Worm (Caenorhabditis elegans) whole organism, L4 larva: ENCODE measurements around the gene clec-60.

Experiments
- F26F4.8 ChIP-seq: fragments of 200-800 bp; sonication (Bioruptor generic); conservative IDR thresholded peaks from 2 replicates; pipeline ENCODE4 v1.3.6; 2022; ENCODE audit warnings: missing genetic modification characterization, missing compliant biosample characterization
- F44E2.7 ChIP-seq: fragments of 200-800 bp; sonication (Bioruptor generic); IDR thresholded peaks from 2 replicates; pipeline ENCODE4 v2.1.2; 2022; ENCODE audit warnings: missing genetic modification characterization, missing compliant biosample characterization
- aly-2 ChIP-seq: sonication (generic microtip); optimal IDR thresholded peaks from 2 replicates; lab custom pipeline; 2018; ENCODE audit warnings: missing biosample characterization, missing genetic modification characterization
- ama-1 ChIP-seq: fragments of 150-350 bp; optimal IDR thresholded peaks from 2 replicates; lab custom pipeline; 2014; ENCODE audit warnings: inconsistent platforms, mixed read lengths
- egl-27 ChIP-seq: sonication (generic microtip); optimal IDR thresholded peaks from 3 replicates; lab custom pipeline; 2017; ENCODE audit warnings: missing biosample characterization, missing genetic modification reagents, missing genetic modification characterization
- fkh-10 ChIP-seq: fragments of 150-350 bp; optimal IDR thresholded peaks from 2 replicates; lab custom pipeline; 2014; ENCODE audit warnings: missing biosample characterization, missing genetic modification reagents, missing genetic modification characterization
- lin-13 ChIP-seq: fragments of 150-350 bp; optimal IDR thresholded peaks from 2 replicates; lab custom pipeline; 2014; ENCODE audit warnings: missing biosample characterization, missing genetic modification reagents, missing genetic modification characterization
- lsy-2 ChIP-seq, 2 experiments: fragments of 150-350 bp in 1 of 2; sonication (generic microtip) in 1 of 2; optimal IDR thresholded peaks; 2 replicates each; lab custom pipeline; 2014 to 2017; ENCODE audit warnings: missing biosample characterization in 2 of 2, missing genetic modification characterization in 2 of 2
- mdl-1 ChIP-seq, 2 experiments: fragments of 150-350 bp in 1 of 2; sonication (generic microtip) in 1 of 2; optimal IDR thresholded peaks; 2 replicates each; lab custom pipeline; 2014 to 2017; ENCODE audit warnings: missing biosample characterization in 2 of 2, missing genetic modification characterization in 2 of 2
- nhr-11 ChIP-seq: fragments of 150-350 bp; optimal IDR thresholded peaks from 2 replicates; lab custom pipeline; 2014; ENCODE audit warnings: missing biosample characterization, missing genetic modification characterization
- nhr-25 ChIP-seq: sonication (generic microtip); optimal IDR thresholded peaks from 2 replicates; lab custom pipeline; 2017; ENCODE audit warnings: missing genetic modification characterization, mild to moderate bottlenecking, missing compliant biosample characterization, antibody characterized with exemption, moderate library complexity, borderline replicate concordance; ENCODE audit not compliant: insufficient read depth
- nhr-28 ChIP-seq: fragments of 150-350 bp; optimal IDR thresholded peaks from 2 replicates; lab custom pipeline; 2014; ENCODE audit warnings: missing biosample characterization, missing genetic modification characterization
- tra-1 ChIP-seq: fragments of 200-800 bp; sonication (Bioruptor generic); IDR thresholded peaks from 2 replicates; pipeline ENCODE4 v1.3.6; 2022; ENCODE audit warnings: missing genetic modification reagents, missing genetic modification characterization, missing compliant biosample characterization

DNA sequence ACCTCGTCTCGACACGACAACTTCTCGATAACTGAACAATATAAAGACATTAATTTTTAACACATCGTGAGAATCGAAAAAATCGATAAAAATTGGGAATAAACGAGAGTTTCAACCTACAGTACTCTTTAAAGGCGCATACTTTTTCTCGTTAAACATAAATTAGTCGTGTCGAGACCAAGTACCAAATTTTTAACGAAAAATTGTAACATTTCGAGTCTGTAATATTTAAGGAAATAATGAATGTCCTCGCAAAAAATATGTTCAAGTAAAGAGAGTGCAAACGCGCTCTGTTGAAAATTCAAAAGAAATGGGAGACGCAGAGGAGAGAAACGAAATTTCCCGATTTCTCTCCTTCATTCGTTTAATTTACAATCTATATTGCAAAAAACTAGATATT, 31.3 kb downstream of the clec-60 start:
- TF ChIP-seq egl-27 (tag; lab: Kevin White, UChicago) = no peak
- peak; percentile 44 for TF ChIP-seq nhr-11 (tag; lab: Kevin White, UChicago)
- TF ChIP-seq aly-2 (tag; lab: Kevin White, UChicago) = no peak
- peak; percentile 56 for TF ChIP-seq ama-1
- no peak for TF ChIP-seq fkh-10 (GFP tag; lab: Kevin White, UChicago)
- TF ChIP-seq lsy-2 (tag; optimal IDR thresholded peaks at IDR 0.05; lab: Kevin White, UChicago) = peak in 1 of 2 experiments; percentile 31
- no peak for TF ChIP-seq lin-13 (GFP tag; lab: Kevin White, UChicago)
- TF ChIP-seq tra-1 (GFP tag; lab: Robert Waterston, UW) = no peak
- TF ChIP-seq nhr-25 (tag; lab: Kevin White, UChicago) = peak; percentile 12
- no peak for TF ChIP-seq F26F4.8
- no peak for TF ChIP-seq mdl-1 (tag; optimal IDR thresholded peaks at IDR 0.05; lab: Kevin White, UChicago)
- TF ChIP-seq nhr-28 (tag; lab: Kevin White, UChicago) = no peak
- no peak for TF ChIP-seq F44E2.7 (GFP tag; lab: Robert Waterston, UW)
